Fruit fly (Drosophila melanogaster) whole organism, prepupa: ENCODE data around the gene CG14989.

ENCODE experiments used
- CG10631 ChIP-seq: fragments of 200-800 bp; sonication (Bioruptor generic); optimal IDR thresholded peaks from 2 replicates; lab custom pipeline; 2016; ENCODE audit warnings: missing biosample characterization, missing genetic modification characterization
- CG10669 ChIP-seq: fragments of 200-800 bp; sonication (Bioruptor generic); optimal IDR thresholded peaks from 3 replicates; lab custom pipeline; 2018; ENCODE audit warnings: missing biosample characterization, mild to moderate bottlenecking, missing genetic modification characterization, moderate library complexity
- CG11294 ChIP-seq: fragments of 200-800 bp; sonication (Bioruptor generic); IDR thresholded peaks from 2 replicates; pipeline ENCODE4 v1.3.6; 2022; ENCODE audit warnings: missing biosample characterization, missing genetic modification characterization
- CG11902 ChIP-seq: fragments of 200-800 bp; sonication (Bioruptor generic); optimal IDR thresholded peaks from 3 replicates; lab custom pipeline; 2016; ENCODE audit warnings: missing biosample characterization, missing genetic modification characterization
- CG16779 ChIP-seq: fragments of 200-800 bp; sonication (Bioruptor generic); optimal IDR thresholded peaks from 3 replicates; lab custom pipeline; 2017; ENCODE audit warnings: missing biosample characterization, mild to moderate bottlenecking, missing genetic modification characterization
- CG3032 ChIP-seq: fragments of 200-800 bp; optimal IDR thresholded peaks from 2 replicates; lab custom pipeline; 2019; ENCODE audit warnings: missing biosample characterization, mild to moderate bottlenecking, missing genetic modification characterization, moderate library complexity
- CG32006 ChIP-seq: fragments of 200-800 bp; sonication (Bioruptor generic); optimal IDR thresholded peaks from 3 replicates; lab custom pipeline; 2017; ENCODE audit warnings: missing biosample characterization, mild to moderate bottlenecking, missing genetic modification characterization
- CG4318 ChIP-seq: fragments of 200-800 bp; sonication (Bioruptor generic); optimal IDR thresholded peaks from 3 replicates; lab custom pipeline; 2017; ENCODE audit warnings: missing biosample characterization, mild to moderate bottlenecking, missing genetic modification characterization
- CG6163 ChIP-seq: fragments of 200-800 bp; sonication (Bioruptor generic); IDR thresholded peaks from 3 replicates; pipeline ENCODE4 v1.3.6; 2022; ENCODE audit warnings: missing biosample characterization, missing genetic modification characterization
- CG6808 ChIP-seq: fragments of 200-800 bp; sonication (Bioruptor generic); optimal IDR thresholded peaks from 3 replicates; lab custom pipeline; 2017; ENCODE audit warnings: missing biosample characterization, missing genetic modification characterization, mild to moderate bottlenecking, moderate library complexity, missing genetic modification reagents
- CG6854 ChIP-seq: fragments of 200-800 bp; sonication (Bioruptor generic); optimal IDR thresholded peaks from 2 replicates; lab custom pipeline; 2017; ENCODE audit warnings: missing biosample characterization, mild to moderate bottlenecking, missing genetic modification characterization
- CG7368 ChIP-seq: fragments of 200-800 bp; sonication (Bioruptor generic); optimal IDR thresholded peaks from 3 replicates; lab custom pipeline; 2016; ENCODE audit warnings: missing biosample characterization, missing genetic modification characterization
- CG8319 ChIP-seq: fragments of 200-800 bp; sonication (Bioruptor generic); optimal IDR thresholded peaks from 3 replicates; lab custom pipeline; 2016; ENCODE audit warnings: missing biosample characterization, missing genetic modification characterization
- CG8632 ChIP-seq: fragments of 200-800 bp; sonication (Bioruptor generic); optimal IDR thresholded peaks from 3 replicates; lab custom pipeline; 2016; ENCODE audit warnings: missing biosample characterization, missing genetic modification characterization
- Eip75B ChIP-seq: fragments of 200-800 bp; sonication (Bioruptor generic); optimal IDR thresholded peaks from 3 replicates; lab custom pipeline; 2016; ENCODE audit warnings: missing biosample characterization, missing genetic modification characterization
- Eip78C ChIP-seq: fragments of 200-800 bp; sonication (Bioruptor generic); peaks from one replicate; lab custom pipeline; 2016; ENCODE audit warnings: missing biosample characterization, missing genetic modification characterization
- Ets96B ChIP-seq: fragments of 200-800 bp; optimal IDR thresholded peaks from 2 replicates; lab custom pipeline; 2019; ENCODE audit warnings: missing biosample characterization, mild to moderate bottlenecking, missing genetic modification characterization, moderate library complexity
- Hr38 ChIP-seq: sonication (Bioruptor generic); optimal IDR thresholded peaks from 2 replicates; lab custom pipeline; 2016; ENCODE audit warnings: missing biosample characterization, missing genetic modification characterization
- Hr39 ChIP-seq: fragments of 200-800 bp; sonication (Bioruptor generic); optimal IDR thresholded peaks from 2 replicates; lab custom pipeline; 2016; ENCODE audit warnings: missing biosample characterization, missing genetic modification characterization
- Lpt ChIP-seq: fragments of 200-800 bp; sonication (Bioruptor generic); optimal IDR thresholded peaks from 3 replicates; lab custom pipeline; 2016; ENCODE audit warnings: missing biosample characterization, missing genetic modification characterization
- Met ChIP-seq: fragments of 200-800 bp; sonication (Bioruptor generic); optimal IDR thresholded peaks from 3 replicates; lab custom pipeline; 2016; ENCODE audit warnings: missing biosample characterization, missing genetic modification characterization
- Smox ChIP-seq: fragments of 200-800 bp; sonication (Bioruptor generic); optimal IDR thresholded peaks from 3 replicates; lab custom pipeline; 2016; ENCODE audit warnings: missing biosample characterization, missing genetic modification characterization
- Sox102F ChIP-seq: fragments of 200-800 bp; sonication (Bioruptor generic); optimal IDR thresholded peaks from 2 replicates; lab custom pipeline; 2016; ENCODE audit warnings: missing biosample characterization, mild to moderate bottlenecking, missing genetic modification characterization
- acj6 ChIP-seq: fragments of 200-800 bp; sonication (Bioruptor generic); optimal IDR thresholded peaks from 3 replicates; lab custom pipeline; 2016; ENCODE audit warnings: missing biosample characterization, missing genetic modification characterization
- dac ChIP-seq: fragments of 200-800 bp; sonication (Bioruptor generic); optimal IDR thresholded peaks from 2 replicates; lab custom pipeline; 2017; ENCODE audit warnings: missing biosample characterization, mild to moderate bottlenecking, missing genetic modification characterization
- esn ChIP-seq: fragments of 200-800 bp; sonication (Bioruptor generic); optimal IDR thresholded peaks from 2 replicates; lab custom pipeline; 2016; ENCODE audit warnings: missing biosample characterization, mild to moderate bottlenecking, missing genetic modification characterization, moderate library complexity
- fd59A ChIP-seq: fragments of 200-800 bp; sonication (Bioruptor generic); optimal IDR thresholded peaks from 2 replicates; lab custom pipeline; 2017; ENCODE audit warnings: missing biosample characterization, mild to moderate bottlenecking, missing genetic modification characterization, missing genetic modification reagents
- fd85E ChIP-seq: fragments of 200-800 bp; sonication (Bioruptor generic); optimal IDR thresholded peaks from 3 replicates; lab custom pipeline; 2016; ENCODE audit warnings: missing biosample characterization, missing genetic modification characterization
- fkh ChIP-seq: fragments of 200-800 bp; sonication (Bioruptor generic); optimal IDR thresholded peaks from 3 replicates; lab custom pipeline; 2017; ENCODE audit warnings: missing biosample characterization, mild to moderate bottlenecking, missing genetic modification characterization, moderate library complexity
- lz ChIP-seq: fragments of 200-800 bp; sonication (Bioruptor generic); optimal IDR thresholded peaks from 3 replicates; lab custom pipeline; 2016; ENCODE audit warnings: missing biosample characterization, missing genetic modification characterization
- pdm3 ChIP-seq: fragments of 200-800 bp; sonication (Bioruptor generic); optimal IDR thresholded peaks from 3 replicates; lab custom pipeline; 2016; ENCODE audit warnings: missing biosample characterization, missing genetic modification characterization
- ss ChIP-seq, 2 experiments: fragments of 200-800 bp; sonication (Bioruptor generic); optimal IDR thresholded peaks; 2 replicates in 1 of 2; 3 replicates in 1 of 2; lab custom pipeline; 2017 to 2018; ENCODE audit warnings: mild to moderate bottlenecking in 2 of 2, missing biosample characterization in 2 of 2, missing genetic modification characterization in 2 of 2, moderate library complexity in 1 of 2
- svp ChIP-seq: fragments of 200-800 bp; sonication (Bioruptor generic); peaks from one replicate; lab custom pipeline; 2016; ENCODE audit warnings: missing biosample characterization, missing genetic modification characterization
- topi ChIP-seq: fragments of 200-800 bp; sonication (Bioruptor generic); optimal IDR thresholded peaks from 3 replicates; lab custom pipeline; 2016; ENCODE audit warnings: missing biosample characterization, missing genetic modification characterization
- vri ChIP-seq: fragments of 200-800 bp; sonication (Bioruptor generic); optimal IDR thresholded peaks from 3 replicates; lab custom pipeline; 2016; ENCODE audit warnings: missing biosample characterization, mild to moderate bottlenecking, missing genetic modification characterization

CG14989 gene

DNA sequence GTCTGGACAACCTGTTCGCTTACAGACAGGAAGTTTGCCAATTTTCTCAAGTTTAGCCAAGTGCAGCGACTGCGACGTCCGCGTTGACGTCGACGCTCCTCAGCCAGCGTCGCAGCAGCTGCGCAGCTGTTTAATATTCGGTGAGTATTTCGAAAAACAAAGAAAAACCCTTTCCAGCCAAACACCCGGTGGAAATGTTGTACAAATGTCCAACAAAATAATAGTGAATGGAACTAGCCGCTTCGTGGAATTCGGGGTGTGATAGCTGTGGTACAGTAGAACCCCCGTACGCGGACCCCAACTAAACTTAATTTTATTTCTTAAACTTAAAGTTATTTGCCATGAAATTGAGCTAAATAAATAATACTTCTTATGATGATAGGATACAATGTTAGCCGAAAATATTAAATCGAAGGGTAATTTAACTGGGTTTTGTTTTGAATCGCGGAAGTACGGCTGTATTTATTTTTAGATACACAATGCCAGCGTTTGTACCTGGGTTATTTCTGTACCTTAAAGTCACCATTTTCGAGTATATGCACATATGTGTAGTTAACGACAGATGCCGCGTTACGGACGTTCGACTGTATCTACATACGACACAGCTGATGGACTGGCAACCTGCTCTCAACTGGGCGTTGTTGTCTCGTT, 21.6 kb downstream of the CG14989 start (continued):
- TF ChIP-seq acj6 (GFP tag; lab: Kevin White, UChicago) (peak; percentile 75), CG3032 (tag; lab: Kevin White, UChicago) (peak; percentile 69), CG7368 (GFP tag; lab: Kevin White, UChicago) (peak; percentile 37), Eip75B (peak; percentile 72), CG8632 (GFP tag; lab: Kevin White, UChicago) (peak; percentile 49), Ets96B (tag; lab: Kevin White, UChicago) (peak; percentile 53), lz (GFP tag; lab: Kevin White, UChicago) (peak; percentile 49), Hr39 (GFP tag; lab: Kevin White, UChicago) (peak; percentile 60), CG11902 (GFP tag; lab: Kevin White, UChicago) (peak; percentile 46), ss (GFP tag; optimal IDR thresholded peaks at IDR 0.05; lab: Kevin White, UChicago) (peak; percentile 51 to 77), Hr38 (no peak), CG16779 (tag; lab: Kevin White, UChicago) (peak; percentile 16), CG6854 (GFP tag; lab: Kevin White, UChicago) (no peak), Met (GFP tag; lab: Kevin White, UChicago) (peak; percentile 67), fd85E (no peak), CG6808 (GFP tag; lab: Kevin White, UChicago) (peak; percentile 68), pdm3 (GFP tag; lab: Kevin White, UChicago) (peak; percentile 70), CG32006 (GFP tag; lab: Kevin White, UChicago) (peak; percentile 88)

DNA sequence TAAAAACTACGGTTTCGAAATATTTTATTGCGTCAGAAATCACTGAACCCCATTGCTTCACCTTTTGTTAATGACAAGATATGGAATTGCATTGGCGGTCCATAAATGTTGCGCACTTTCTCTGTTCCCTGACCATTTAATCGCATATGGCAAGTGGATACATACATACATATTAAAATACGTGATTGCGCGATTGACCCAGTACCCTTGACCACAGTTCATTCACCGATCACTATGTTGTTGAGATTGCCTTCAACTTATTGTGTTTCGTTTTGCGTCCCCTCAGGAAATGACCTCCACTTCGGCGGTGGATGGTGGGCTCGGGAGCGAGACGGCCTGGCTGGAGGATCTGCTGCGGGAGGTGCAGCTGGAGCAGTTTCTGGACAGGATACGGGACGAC, 22.8 kb downstream of the CG14989 start:
- no peak for TF ChIP-seq fd59A (GFP tag; lab: Kevin White, UChicago)
- TF ChIP-seq Lpt (GFP tag; lab: Kevin White, UChicago), result no peak
- peak; percentile 82 for TF ChIP-seq svp (GFP tag; lab: Kevin White, UChicago)
- TF ChIP-seq CG8319 (GFP tag; lab: Kevin White, UChicago), result no peak
- TF ChIP-seq Sox102F (GFP tag; lab: Kevin White, UChicago), result no peak
- no peak for TF ChIP-seq CG6163
- no peak for TF ChIP-seq CG11294 (GFP tag; lab: Robert Waterston, UW)
- no peak for TF ChIP-seq fkh (GFP tag; lab: Kevin White, UChicago)
- no peak for TF ChIP-seq CG10631 (GFP tag; lab: Kevin White, UChicago)
- peak; percentile 2 for TF ChIP-seq vri (GFP tag; lab: Kevin White, UChicago)
- TF ChIP-seq CG16779 (tag; lab: Kevin White, UChicago), result no peak
- TF ChIP-seq dac, result no peak

DNA sequence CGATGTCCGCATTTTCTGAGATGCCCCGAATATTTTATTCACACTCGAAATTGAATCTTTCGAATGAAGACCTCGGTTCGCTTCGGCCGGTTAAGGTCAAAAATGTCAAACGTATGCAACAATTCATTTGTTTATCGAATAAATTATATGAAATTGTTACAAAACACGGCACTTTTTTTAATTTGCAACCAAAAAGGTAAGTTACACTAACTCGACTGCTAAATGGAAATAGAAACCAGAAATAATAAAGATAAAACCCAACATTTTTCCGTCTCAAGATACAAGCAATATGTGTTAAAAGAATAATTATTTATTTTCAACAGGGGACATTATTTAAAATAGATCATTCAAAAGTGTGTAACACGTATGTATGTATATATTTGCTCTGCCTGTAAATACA, 26.6 kb downstream of the CG14989 start:
- TF ChIP-seq CG6808 (GFP tag; lab: Kevin White, UChicago) (no peak), pdm3 (GFP tag; lab: Kevin White, UChicago) (no peak), esn (no peak), CG4318 (GFP tag; lab: Kevin White, UChicago) (no peak), Smox (GFP tag; lab: Kevin White, UChicago) (no peak), svp (GFP tag; lab: Kevin White, UChicago) (peak; percentile 64), CG32006 (GFP tag; lab: Kevin White, UChicago) (no peak), CG10669 (no peak)
- TF ChIP-seq, all 60 proteins: peak for 1

DNA sequence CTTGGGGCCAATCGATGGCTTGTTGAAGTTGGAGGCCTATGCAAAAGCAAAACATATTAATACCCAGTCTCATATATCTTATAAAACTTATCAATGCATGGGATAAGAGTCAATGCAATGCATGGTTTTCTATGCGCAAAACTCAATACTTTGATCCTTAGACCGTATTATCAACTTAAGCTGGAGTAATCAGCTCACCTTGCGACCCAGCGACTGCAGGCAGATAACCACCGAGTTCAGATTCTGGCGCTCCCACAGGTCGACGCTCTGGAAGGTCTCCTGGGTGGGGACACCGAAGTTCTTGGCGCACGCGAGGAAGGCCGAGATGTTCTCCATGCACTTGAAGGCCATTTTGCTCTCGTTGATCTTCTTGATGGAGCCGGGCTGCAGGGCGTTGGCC, 27.7 kb downstream of the CG14989 start:
- TF ChIP-seq topi (GFP tag; lab: Kevin White, UChicago) (no peak), Eip78C (GFP tag; lab: Kevin White, UChicago) (no peak), svp (GFP tag; lab: Kevin White, UChicago) (peak; percentile 97), CG6163 (no peak)
